Fruit fly (Drosophila melanogaster): ENCODE measurements around the gene CG4168.

Gene CG4168

dm6 chr2L:15117995-15118394 lies 82.3 kb downstream of the CG4168 start (continued):
- TF ChIP-seq CG4707 (GFP tag; optimal IDR thresholded peaks at IDR 0.05) (no peak), C15 (GFP tag; IDR thresholded peaks at IDR 0.05) (no peak), NC2β (GFP tag; optimal IDR thresholded peaks at IDR 0.05) (no peak), CG9817 (tag; optimal IDR thresholded peaks at IDR 0.05) (no peak), Max (GFP tag; optimal IDR thresholded peaks at IDR 0.05) (peak; percentile 3), dpn (GFP tag; optimal IDR thresholded peaks at IDR 0.05) (no peak), CTCF (GFP tag; optimal IDR thresholded peaks at IDR 0.05) (peak; percentile 47), CG2120 (GFP tag; optimal IDR thresholded peaks at IDR 0.05) (no peak), CG8281 (tag; optimal IDR thresholded peaks at IDR 0.05) (no peak), CG5245 (GFP tag; optimal IDR thresholded peaks at IDR 0.05) (no peak), CG4282 (GFP tag; optimal IDR thresholded peaks at IDR 0.05) (no peak), stwl (tag; optimal IDR thresholded peaks at IDR 0.05) (peak; percentile 98), zfh2 (GFP tag; optimal IDR thresholded peaks at IDR 0.05) (no peak), CG15011 (GFP tag; optimal IDR thresholded peaks at IDR 0.05) (no peak), exex (tag; optimal IDR thresholded peaks at IDR 0.05) (no peak), pum (GFP tag; optimal IDR thresholded peaks at IDR 0.05) (no peak), B-H1 (GFP tag; IDR thresholded peaks at IDR 0.05) (no peak), pita (GFP tag; optimal IDR thresholded peaks at IDR 0.05) (no peak), CG8359 (GFP tag; optimal IDR thresholded peaks at IDR 0.05; ENCODE audit: borderline replicate concordance) (no peak), Dref (GFP tag; IDR thresholded peaks at IDR 0.05) (0 out of 2 replicates have a peak, but pooled peaks have one; percentile 7), croc (GFP tag; conservative IDR thresholded peaks at IDR 0.05) (no peak), tgo (GFP tag; IDR thresholded peaks at IDR 0.05) (no peak), CG6254 (GFP tag; optimal IDR thresholded peaks at IDR 0.05) (no peak), hb (GFP tag; IDR thresholded peaks at IDR 0.05; ENCODE audit: partially characterized antibody) (no peak), BEAF-32 (GFP tag; optimal IDR thresholded peaks at IDR 0.05) (no peak), Oaz (GFP tag; IDR thresholded peaks at IDR 0.05) (no peak), Doc2 (GFP tag; IDR thresholded peaks at IDR 0.05) (no peak), CG18619 (GFP tag; optimal IDR thresholded peaks at IDR 0.05) (no peak), onecut (GFP tag; IDR thresholded peaks at IDR 0.05) (no peak), gfzf (GFP tag; optimal IDR thresholded peaks at IDR 0.05) (no peak), Gug (GFP tag; IDR thresholded peaks at IDR 0.05) (no peak), Dip3 (GFP tag; optimal IDR thresholded peaks at IDR 0.05) (no peak), Taf1 (GFP tag; IDR thresholded peaks at IDR 0.05) (no peak), CG15514 (GFP tag; optimal IDR thresholded peaks at IDR 0.05) (peak; percentile 11), CG10366 (GFP tag; IDR thresholded peaks at IDR 0.05) (no peak), CG8290 (GFP tag; optimal IDR thresholded peaks at IDR 0.05) (no peak), CG8290 (tag; optimal IDR thresholded peaks at IDR 0.05) (no peak), CG7786 (GFP tag; optimal IDR thresholded peaks at IDR 0.05) (no peak), slbo (GFP tag; IDR thresholded peaks at IDR 0.05) (no peak), CG4424 (GFP tag; optimal IDR thresholded peaks at IDR 0.05) (peak; percentile 9), CG18011 (GFP tag; optimal IDR thresholded peaks at IDR 0.05) (peak; percentile 96), PHDP (tag; optimal IDR thresholded peaks at IDR 0.05) (no peak), CG6813 (GFP tag; optimal IDR thresholded peaks at IDR 0.05) (no peak), sim (GFP tag; IDR thresholded peaks at IDR 0.05) (no peak), dan (GFP tag; IDR thresholded peaks at IDR 0.05) (no peak), Vsx1 (GFP tag; optimal IDR thresholded peaks at IDR 0.05) (no peak), Asciz (GFP tag; optimal IDR thresholded peaks at IDR 0.05) (no peak), CG1832 (GFP tag; optimal IDR thresholded peaks at IDR 0.05) (no peak), CG1603 (tag; optimal IDR thresholded peaks at IDR 0.05) (no peak), Xrp1 (GFP tag; IDR thresholded peaks at IDR 0.05) (0 out of 2 replicates have a peak, but pooled peaks have one; percentile 8), CG4820 (GFP tag; optimal IDR thresholded peaks at IDR 0.05) (no peak), prd (optimal IDR thresholded peaks at IDR 0.05) (no peak), prd (GFP tag; IDR thresholded peaks at IDR 0.05) (no peak)

Measured in whole organism, embryonic.